Worm (Caenorhabditis elegans): ENCODE data around the gene Y39A1A.17.
A peak's percentile ranks its signal among the peaks of the same experiment; 100 is the strongest.

The Y39A1A.17 gene

DNA sequence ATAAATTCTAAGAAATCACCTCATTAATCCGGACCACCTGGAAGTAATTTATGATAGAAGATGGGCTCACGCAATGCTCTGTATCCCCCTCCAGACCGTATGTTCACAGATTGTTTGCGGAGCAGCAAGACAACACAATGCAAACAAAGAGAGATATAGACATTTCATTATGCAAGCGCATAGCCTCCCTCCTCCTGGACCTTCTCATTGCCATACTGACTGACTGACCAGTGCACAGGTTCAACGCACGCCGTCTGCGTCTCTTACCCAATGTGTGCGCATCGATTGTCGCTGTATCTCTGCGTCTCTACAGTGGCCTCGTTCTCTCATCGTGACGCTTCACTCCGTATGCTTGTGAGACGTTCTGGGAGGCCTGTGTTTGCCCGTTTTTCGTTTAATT, 39.3 kb downstream of the Y39A1A.17 start (continued):
- TF ChIP-seq nhr-77 (tag; optimal IDR thresholded peaks at IDR 0.05) (no peak), elt-2 (tag; optimal IDR thresholded peaks at IDR 0.05) (no peak), fos-1 (tag; optimal IDR thresholded peaks at IDR 0.05) (no peak), swsn-7 (tag; optimal IDR thresholded peaks at IDR 0.05) (peak; percentile 53), pag-3 (tag; optimal IDR thresholded peaks at IDR 0.05; ENCODE audit: borderline replicate concordance, insufficient read depth) (no peak), tlp-1 (tag; optimal IDR thresholded peaks at IDR 0.05) (no peak), elt-3 (tag; optimal IDR thresholded peaks at IDR 0.05) (no peak), unc-130 (tag; optimal IDR thresholded peaks at IDR 0.05) (no peak), ets-5 (GFP tag; IDR thresholded peaks at IDR 0.05) (no peak), fkh-10 (GFP tag; optimal IDR thresholded peaks at IDR 0.05) (no peak), lin-13 (GFP tag; optimal IDR thresholded peaks at IDR 0.05) (no peak), alr-1 (tag; optimal IDR thresholded peaks at IDR 0.05; ENCODE audit: borderline replicate concordance) (no peak), lin-35 (GFP tag; optimal IDR thresholded peaks at IDR 0.05) (peak; percentile 45 to 57), efl-1 (optimal IDR thresholded peaks at IDR 0.05) (peak; percentile 66 to 81), efl-1 (GFP tag; optimal IDR thresholded peaks at IDR 0.05 in 1 of 2) (peak; percentile 43 to 89), C04F5.9 (tag; optimal IDR thresholded peaks at IDR 0.05) (no peak), nhr-85 (tag) (no peak), lsy-2 (tag; optimal IDR thresholded peaks at IDR 0.05) (peak; percentile 46 to 54), ceh-88 (GFP tag; IDR thresholded peaks at IDR 0.05) (no peak), dpl-1 (GFP tag; optimal IDR thresholded peaks at IDR 0.05) (peak; percentile 31 to 35 (median 31)), nhr-76 (tag; optimal IDR thresholded peaks at IDR 0.05) (no peak), nhr-71 (tag; optimal IDR thresholded peaks at IDR 0.05) (peak; percentile 58), egl-27 (tag; optimal IDR thresholded peaks at IDR 0.05) (no peak), mep-1 (tag; optimal IDR thresholded peaks at IDR 0.05) (peak; percentile 63), isw-1 (GFP tag; IDR thresholded peaks at IDR 0.05) (no peak), F16B12.6 (tag; optimal IDR thresholded peaks at IDR 0.05) (peak; percentile 29), nhr-47 (tag; optimal IDR thresholded peaks at IDR 0.05) (peak; percentile 66), hlh-4 (tag; optimal IDR thresholded peaks at IDR 0.05) (no peak), lin-14 (GFP tag; optimal IDR thresholded peaks at IDR 0.05) (no peak), ztf-11 (tag; optimal IDR thresholded peaks at IDR 0.05) (peak in 1 of 2 experiments; percentile 73), unc-30 (tag; optimal IDR thresholded peaks at IDR 0.05) (no peak), ceh-8 (GFP tag; optimal IDR thresholded peaks at IDR 0.05) (no peak), nhr-28 (tag; optimal IDR thresholded peaks at IDR 0.05) (no peak), snu-23 (GFP tag; optimal IDR thresholded peaks at IDR 0.05) (peak; percentile 64), irx-1 (tag; optimal IDR thresholded peaks at IDR 0.05) (no peak), egl-13 (tag; optimal IDR thresholded peaks at IDR 0.05) (no peak), nhr-20 (tag; optimal IDR thresholded peaks at IDR 0.05) (peak; percentile 25), tbx-2 (tag; optimal IDR thresholded peaks at IDR 0.05) (peak; percentile 65), grh-1 (GFP tag; IDR thresholded peaks at IDR 0.05) (no peak), fkh-4 (tag; optimal IDR thresholded peaks at IDR 0.05; ENCODE audit: borderline replicate concordance) (peak; percentile 33), unc-86 (tag; optimal IDR thresholded peaks at IDR 0.05) (peak; percentile 66), zag-1 (tag; optimal IDR thresholded peaks at IDR 0.05) (no peak), mab-9 (GFP tag; IDR thresholded peaks at IDR 0.05) (no peak), aly-2 (tag; optimal IDR thresholded peaks at IDR 0.05) (no peak), nhr-90 (tag; optimal IDR thresholded peaks at IDR 0.05; ENCODE audit: poor library complexity) (peak; percentile 23), snpc-4 (tag; optimal IDR thresholded peaks at IDR 0.05) (no peak)
